Worm (Caenorhabditis elegans) whole organism, L4/young adult: ENCODE measurements around the gene ptc-3.

ENCODE experiments used
- W03F9.2 ChIP-seq: fragments of 150-350 bp; optimal IDR thresholded peaks from 2 replicates; lab custom pipeline; 2014; ENCODE audit warnings: missing biosample characterization, missing genetic modification characterization
- dao-5 ChIP-seq: sonication (generic microtip); optimal IDR thresholded peaks from 2 replicates; lab custom pipeline; 2016; ENCODE audit warnings: missing genotype, missing genetic modification characterization, moderate library complexity, missing compliant biosample characterization
- him-1 ChIP-seq: sonication (generic microtip); optimal IDR thresholded peaks from 2 replicates; lab custom pipeline; 2016; ENCODE audit warnings: missing genotype, missing genetic modification reagents, missing genetic modification characterization, missing compliant biosample characterization

ptc-3 gene

ce11 chrII:2865355-2865754, 13.0 kb upstream of the ptc-3 start:
- TF ChIP-seq him-1 (tag; lab: Kevin White, UChicago) (no peak), W03F9.2 (tag; lab: Kevin White, UChicago) (no peak)

DNA sequence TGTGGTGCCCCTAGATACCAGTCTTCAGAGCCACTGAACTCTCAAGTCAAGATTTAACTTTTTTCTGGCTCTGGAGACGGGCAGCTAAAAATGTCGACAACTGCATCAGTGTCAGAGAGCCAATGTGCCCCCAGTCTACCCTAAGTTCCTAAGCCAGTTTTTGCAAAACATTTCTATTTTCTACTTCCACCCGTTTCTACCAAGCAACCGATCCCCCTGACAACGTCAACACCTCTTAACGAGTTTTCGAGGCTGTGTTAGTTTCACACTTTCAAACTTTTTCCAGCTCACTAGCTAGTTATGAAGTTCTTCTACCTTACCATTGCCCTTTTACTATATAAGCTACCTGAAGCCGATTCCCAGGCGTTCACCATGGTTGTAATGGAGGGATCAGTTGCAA, 11.8 kb upstream of the ptc-3 start, which contains the start of gene Y110A2AL.5:
Gene Y110A2AL.5 (plus strand): TSS at position 301 of the 400 bp plus-strand sequence.
- TF ChIP-seq dao-5 (tag; lab: Kevin White, UChicago) (no peak), W03F9.2 (tag; lab: Kevin White, UChicago) (no peak), him-1 (tag; lab: Kevin White, UChicago) (no peak)

- TF ChIP-seq him-1 (tag; lab: Kevin White, UChicago) (no peak), W03F9.2 (tag; lab: Kevin White, UChicago) (no peak), dao-5 (tag; lab: Kevin White, UChicago) (no peak)
Observed at ce11 chrII:2862557-2863035, 10.2 kb upstream of the ptc-3 start.

DNA sequence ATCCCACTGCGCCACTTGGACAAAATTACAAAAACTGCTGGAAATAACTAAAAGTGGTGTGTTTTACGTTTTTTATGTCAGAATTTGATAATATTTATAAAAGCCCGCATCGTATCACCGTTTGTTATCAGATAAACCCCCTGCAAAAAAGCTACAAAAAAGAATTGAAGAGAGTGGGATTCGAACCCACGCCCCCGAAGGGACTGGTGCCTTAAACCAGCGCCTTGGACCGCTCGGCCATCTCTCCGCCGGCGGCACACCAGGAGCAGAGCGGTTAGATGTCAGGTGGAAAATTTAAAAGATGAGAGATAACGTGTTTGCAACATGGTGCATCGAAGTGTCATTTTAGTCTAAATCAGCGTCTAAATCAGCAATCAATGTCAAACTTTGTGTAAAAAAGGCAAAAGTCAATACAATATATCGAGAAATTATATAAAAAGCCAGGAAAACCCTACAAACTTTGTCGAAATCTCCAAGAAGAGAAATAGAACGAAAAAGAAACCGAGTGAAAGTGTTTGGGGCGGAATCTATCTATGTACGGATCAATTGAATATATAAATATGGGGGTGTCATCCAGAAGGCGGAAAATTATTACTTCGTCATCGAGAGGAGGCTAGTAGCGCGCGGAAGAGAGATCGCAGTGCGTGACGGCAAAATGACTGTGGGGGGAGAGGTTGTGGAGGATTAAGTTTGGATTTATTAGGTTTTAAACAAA, 9.1 kb upstream of the ptc-3 start:
- TF ChIP-seq him-1 (tag; lab: Kevin White, UChicago): no peak
- TF ChIP-seq dao-5 (tag; lab: Kevin White, UChicago): peak; percentile 6

- TF ChIP-seq W03F9.2 (tag; lab: Kevin White, UChicago) (no peak), dao-5 (tag; lab: Kevin White, UChicago) (peak; percentile 26)
Observed at ce11 chrII:2859873-2860821, 7.8 kb upstream of the ptc-3 start.

ce11 chrII:2859315-2859714, 6.9 kb upstream of the ptc-3 start:
- TF ChIP-seq W03F9.2 (tag; lab: Kevin White, UChicago): no peak

DNA sequence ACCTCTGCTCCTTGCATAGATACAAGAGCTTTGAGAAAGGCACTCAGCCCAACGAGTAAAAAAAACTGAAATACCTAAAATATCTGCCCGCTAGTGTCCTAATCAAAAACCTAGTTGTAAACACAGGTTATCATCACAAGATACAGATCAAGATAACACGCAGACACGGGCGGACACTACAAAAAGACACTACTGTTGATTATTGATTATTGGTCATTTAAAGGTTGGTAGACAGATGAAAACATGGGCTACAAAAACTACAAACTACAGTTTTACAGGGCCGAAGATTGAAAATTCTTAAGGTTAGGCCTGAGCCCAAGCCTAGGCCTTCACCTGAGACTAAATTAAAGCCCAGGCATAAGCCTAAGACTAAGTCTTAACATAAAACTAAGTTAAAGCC, 6.5 kb upstream of the ptc-3 start:
- no peak for TF ChIP-seq him-1 (tag; lab: Kevin White, UChicago)
- no peak for TF ChIP-seq dao-5 (tag; lab: Kevin White, UChicago)
- no peak for TF ChIP-seq W03F9.2 (tag; lab: Kevin White, UChicago)

- TF ChIP-seq W03F9.2 (tag; lab: Kevin White, UChicago) (no peak), him-1 (tag; lab: Kevin White, UChicago) (no peak), dao-5 (tag; lab: Kevin White, UChicago) (no peak)
Observed at ce11 chrII:2857559-2857958, 5.2 kb upstream of the ptc-3 start.

DNA sequence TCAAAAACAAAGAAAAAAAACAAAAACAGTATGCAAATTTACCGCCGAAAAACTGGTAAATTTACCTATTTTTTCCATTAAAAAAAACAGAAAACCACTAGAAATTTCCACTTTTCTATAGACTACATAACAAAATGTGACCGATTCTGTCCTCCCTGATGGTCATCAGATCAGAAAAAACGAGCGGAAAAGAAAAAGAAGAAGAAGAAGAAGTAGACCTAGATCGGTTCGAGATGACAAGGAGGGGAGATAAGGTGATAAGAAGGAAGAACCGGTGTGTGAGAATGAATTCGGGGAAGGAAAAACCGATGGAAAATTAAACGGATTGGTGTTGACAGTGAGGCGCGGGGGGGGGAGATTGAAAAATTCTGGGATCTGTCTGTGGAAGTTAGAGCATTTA, 3.7 kb upstream of the ptc-3 start:
- TF ChIP-seq dao-5 (tag; lab: Kevin White, UChicago): no peak
- no peak for TF ChIP-seq W03F9.2 (tag; lab: Kevin White, UChicago)
- TF ChIP-seq him-1 (tag; lab: Kevin White, UChicago): no peak

DNA sequence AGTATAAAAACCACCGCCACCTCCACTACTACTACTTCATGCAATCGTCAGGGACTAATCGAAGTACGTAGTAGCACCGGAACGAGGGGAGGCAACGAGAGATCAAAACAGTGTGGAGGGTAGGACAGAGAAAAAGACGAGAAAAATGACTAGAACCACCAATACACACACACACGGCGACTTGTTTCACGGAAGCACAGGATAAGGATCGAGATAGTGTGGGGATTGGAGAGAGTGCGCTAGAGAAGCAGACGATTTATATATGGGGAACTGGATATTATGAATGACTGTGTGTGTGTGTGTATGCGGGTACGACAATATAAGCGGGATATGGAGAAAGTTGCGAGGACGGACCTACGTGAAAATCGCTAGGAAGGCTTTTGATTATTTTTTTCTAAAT, 2.4 kb upstream of the ptc-3 start:
- no peak for TF ChIP-seq W03F9.2 (tag; lab: Kevin White, UChicago)
- no peak for TF ChIP-seq him-1 (tag; lab: Kevin White, UChicago)
- no peak for TF ChIP-seq dao-5 (tag; lab: Kevin White, UChicago)

DNA sequence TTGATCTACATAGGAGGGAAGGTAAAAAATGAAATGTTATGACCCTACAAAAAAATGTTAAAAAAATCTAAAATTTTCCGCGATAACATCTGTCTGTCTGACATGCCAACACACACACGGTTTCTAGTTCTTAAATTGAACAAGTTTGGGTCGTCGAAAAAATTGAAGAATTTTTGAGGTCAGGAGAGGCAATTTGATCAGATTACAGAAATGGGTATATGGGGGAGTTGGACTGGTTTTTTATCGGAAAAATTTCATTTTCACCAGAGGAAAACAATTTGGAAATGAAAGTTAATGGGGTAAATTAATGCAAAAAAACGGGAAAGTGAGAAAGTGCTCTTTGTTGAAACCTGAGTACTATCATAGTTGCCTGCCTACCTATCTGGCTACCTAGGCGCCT, 1.4 kb upstream of the ptc-3 start:
- no peak for TF ChIP-seq him-1 (tag; lab: Kevin White, UChicago)

ce11 chrII:2846552-2846951, 5.8 kb downstream of the ptc-3 start:
- TF ChIP-seq W03F9.2 (tag; lab: Kevin White, UChicago) (no peak), him-1 (tag; lab: Kevin White, UChicago) (no peak)

- TF ChIP-seq him-1 (tag; lab: Kevin White, UChicago): no peak
- TF ChIP-seq dao-5 (tag; lab: Kevin White, UChicago): no peak
- TF ChIP-seq W03F9.2 (tag; lab: Kevin White, UChicago): no peak
Observed at ce11 chrII:2845674-2846073, 6.7 kb downstream of the ptc-3 start.

- TF ChIP-seq dao-5 (tag; lab: Kevin White, UChicago) (no peak), W03F9.2 (tag; lab: Kevin White, UChicago) (no peak), him-1 (tag; lab: Kevin White, UChicago) (no peak)
Observed at ce11 chrII:2843088-2843487, 9.3 kb downstream of the ptc-3 start, which contains the start of gene Y110A2AL.7. Gene Y110A2AL.7, minus strand, starts transcription at chrII:2843188.
